Fruit fly (Drosophila melanogaster): Measurements from ENCODE around the gene CG44362.
A peak's percentile ranks its signal among the peaks of the same experiment; 100 is the strongest.

The CG44362 gene

DNA sequence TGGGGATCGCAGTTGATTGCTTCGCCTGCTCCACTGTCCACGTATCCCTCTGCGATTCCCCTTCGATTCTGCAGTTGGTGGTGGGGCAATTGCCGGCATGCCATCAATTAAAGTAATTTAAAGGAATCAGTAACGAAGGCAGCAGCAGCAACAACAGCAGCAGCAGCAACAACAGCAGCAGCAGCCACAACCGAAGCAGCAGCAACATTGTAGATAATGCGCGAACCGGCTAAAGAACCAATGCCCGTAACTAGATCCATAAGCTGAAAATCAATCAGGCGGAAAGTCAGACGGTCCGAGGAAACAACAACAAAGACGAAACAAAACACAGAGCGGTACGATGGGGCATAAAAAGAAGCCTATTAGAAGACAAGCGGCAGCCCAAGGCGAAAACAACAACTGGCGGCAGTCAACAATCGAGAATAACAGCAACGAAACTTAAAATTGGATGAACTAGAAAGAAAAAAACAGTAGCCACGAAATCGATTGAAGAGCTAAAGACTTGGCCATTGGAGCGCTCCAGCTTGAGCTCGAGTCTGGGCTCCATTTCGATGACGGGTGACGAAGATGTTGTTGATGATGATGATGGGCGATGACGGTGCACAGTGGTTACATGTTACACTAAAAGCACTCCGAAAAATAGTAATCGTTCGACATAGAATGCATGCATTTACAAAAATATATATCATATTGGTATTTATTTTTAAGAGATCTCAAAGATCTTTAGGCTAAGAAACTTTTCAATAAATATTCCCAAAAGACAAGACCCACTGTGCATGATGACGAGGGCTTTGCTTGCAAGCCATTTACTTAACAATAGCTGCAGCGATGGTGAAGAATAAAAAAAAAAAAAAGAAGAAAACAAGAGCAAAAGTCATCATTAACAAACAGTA lies 8.3 kb downstream of the CG44362 start:
- peak; percentile 98 for TF ChIP-seq CG15710 (tag; optimal IDR thresholded peaks at IDR 0.05)
- peak; percentile 93 for TF ChIP-seq Snoo (tag; optimal IDR thresholded peaks at IDR 0.05)
- peak; percentile 94 for TF ChIP-seq CG8159 (tag; optimal IDR thresholded peaks at IDR 0.05)
- peak; percentile 97 for TF ChIP-seq CG9948 (tag; optimal IDR thresholded peaks at IDR 0.05)
- TF ChIP-seq CG10348 (GFP tag; IDR thresholded peaks at IDR 0.05), result no peak
- peak; percentile 91 for TF ChIP-seq Ets98B (GFP tag; IDR thresholded peaks at IDR 0.05)
- peak; percentile 81 for TF ChIP-seq CG32121 (GFP tag; IDR thresholded peaks at IDR 0.05)
- peak; percentile 89 for TF ChIP-seq fd96Ca (GFP tag; IDR thresholded peaks at IDR 0.05)
- peak; percentile 97 for TF ChIP-seq CG17806 (tag; optimal IDR thresholded peaks at IDR 0.05)
- peak; percentile 98 for TF ChIP-seq CG34367 (tag; optimal IDR thresholded peaks at IDR 0.05)
- TF ChIP-seq CG4496 (GFP tag; IDR thresholded peaks at IDR 0.05), result peak; percentile 95
- peak; percentile 12 for TF ChIP-seq EcR (GFP tag; optimal IDR thresholded peaks at IDR 0.05)
- TF ChIP-seq rn (GFP tag; IDR thresholded peaks at IDR 0.05), result peak; percentile 84
- TF ChIP-seq CG14655 (GFP tag; optimal IDR thresholded peaks at IDR 0.05), result peak; percentile 88
- peak; percentile 93 for TF ChIP-seq CG12605 (GFP tag; IDR thresholded peaks at IDR 0.05)
- TF ChIP-seq gl (tag; optimal IDR thresholded peaks at IDR 0.05), result peak; percentile 95
- TF ChIP-seq CG8301 (tag; optimal IDR thresholded peaks at IDR 0.05), result peak; percentile 91
- peak; percentile 93 for TF ChIP-seq Pif1A (GFP tag; optimal IDR thresholded peaks at IDR 0.05)
- peak; percentile 94 for TF ChIP-seq Pif1B (GFP tag; optimal IDR thresholded peaks at IDR 0.05)
- peak; percentile 84 for TF ChIP-seq D1 (tag; optimal IDR thresholded peaks at IDR 0.05)
- peak; percentile 96 for TF ChIP-seq CG13204 (GFP tag; optimal IDR thresholded peaks at IDR 0.05)

DNA sequence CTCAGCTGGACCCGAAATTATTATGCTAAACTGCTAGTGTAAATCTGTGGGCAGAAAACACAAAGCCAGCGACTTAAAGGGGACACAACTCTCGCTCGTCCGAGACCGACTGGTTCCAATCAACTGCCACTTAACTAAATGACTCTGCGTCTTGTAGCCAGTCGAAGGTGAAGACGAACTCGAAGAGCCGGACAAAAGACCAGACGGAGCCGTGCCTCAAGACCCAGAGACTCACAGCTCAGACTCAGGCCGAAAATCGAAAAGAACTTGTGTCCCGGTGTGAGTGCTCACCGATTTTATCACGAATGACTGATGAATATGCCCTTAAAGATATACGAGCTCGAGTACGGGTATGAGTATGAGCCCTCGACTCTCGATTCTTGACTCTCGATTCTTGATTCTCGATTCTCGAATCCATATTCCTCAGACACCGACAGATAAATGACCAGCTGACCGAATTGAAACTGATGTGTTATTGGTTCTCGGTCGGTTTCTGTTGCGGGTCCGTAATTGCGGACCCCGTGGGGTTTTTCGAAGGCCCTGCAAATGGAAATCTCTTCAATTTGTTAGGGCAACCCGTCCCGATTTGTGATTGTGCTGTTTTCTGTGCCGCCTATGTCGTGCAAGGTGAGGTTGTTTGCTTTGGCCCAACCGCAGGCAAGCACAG lies 9.3 kb downstream of the CG44362 start:
- TF ChIP-seq CG17806 (tag; optimal IDR thresholded peaks at IDR 0.05) (no peak), EcR (GFP tag; optimal IDR thresholded peaks at IDR 0.05) (peak; percentile 22)

DNA sequence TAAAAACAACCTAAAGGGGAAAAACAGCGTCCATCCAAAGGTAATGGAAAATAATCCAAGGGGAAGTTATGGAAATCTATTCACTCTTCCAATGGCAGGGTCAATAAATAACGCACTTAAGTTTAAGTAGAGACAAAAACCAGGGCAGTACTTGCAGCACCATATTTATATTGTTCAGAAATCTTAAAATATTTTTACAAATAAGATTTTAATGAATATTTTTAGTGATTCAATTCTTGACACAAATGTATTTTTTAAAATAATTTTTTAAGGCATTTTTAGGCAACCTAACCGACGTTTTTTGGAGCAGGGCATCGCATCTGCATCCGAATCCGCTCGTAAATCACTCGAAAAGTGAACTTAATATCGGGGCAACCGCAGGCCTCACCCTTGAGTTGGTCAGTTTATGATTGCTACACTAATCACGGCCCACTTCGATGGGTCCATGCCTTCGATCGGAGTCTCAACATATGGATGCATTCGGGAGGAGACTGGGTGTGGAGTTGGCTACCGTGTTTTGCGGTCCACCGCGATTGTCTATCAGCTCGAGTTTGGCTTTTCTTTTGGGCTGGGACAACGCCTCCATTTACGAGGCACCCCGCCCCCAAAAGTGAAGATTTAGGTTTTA lies 10.0 kb downstream of the CG44362 start:
- TF ChIP-seq CG10348 (GFP tag; IDR thresholded peaks at IDR 0.05) (no peak), CG9948 (tag; optimal IDR thresholded peaks at IDR 0.05) (peak; percentile 41), CG8159 (tag; optimal IDR thresholded peaks at IDR 0.05) (peak; percentile 21), Snoo (tag; optimal IDR thresholded peaks at IDR 0.05) (peak; percentile 3), Pif1A (GFP tag; optimal IDR thresholded peaks at IDR 0.05) (peak; percentile 12), CG15710 (tag; optimal IDR thresholded peaks at IDR 0.05) (peak; percentile 24)

DNA sequence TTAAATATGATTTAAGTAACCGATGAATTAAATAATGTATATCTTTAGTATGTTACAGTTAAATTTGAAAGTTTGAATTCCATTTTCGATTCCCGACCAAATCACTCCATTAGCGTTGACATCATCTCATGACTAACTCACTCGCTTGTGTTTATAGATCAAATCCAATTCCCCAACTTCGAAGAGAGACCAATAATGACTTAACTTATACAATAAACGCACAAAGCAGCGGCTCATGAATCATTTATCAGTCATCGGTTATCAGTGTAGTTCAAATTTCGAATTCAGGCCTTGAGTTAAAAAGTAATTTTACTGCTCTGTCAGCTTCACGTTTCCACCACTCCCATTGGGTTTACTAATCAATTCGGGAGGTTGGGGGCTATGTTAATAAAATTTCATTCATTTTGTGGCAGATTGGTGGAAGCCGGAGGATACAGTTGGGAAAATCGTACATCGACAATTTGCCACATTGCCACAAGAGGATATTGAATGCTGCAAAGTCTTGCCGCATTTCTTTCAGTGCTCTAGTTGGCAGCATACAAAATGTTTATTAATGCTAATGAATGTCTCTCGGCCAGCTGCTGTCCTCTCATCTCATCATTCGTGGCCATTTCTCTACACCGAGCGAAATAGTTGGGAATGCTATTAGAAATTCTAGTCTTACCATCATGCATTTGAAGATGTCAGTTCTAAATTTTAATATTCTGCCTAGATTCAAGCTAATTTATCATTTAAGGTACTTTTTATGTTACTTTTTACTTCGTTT lies 11.1 kb downstream of the CG44362 start:
- TF ChIP-seq CG8301 (tag; optimal IDR thresholded peaks at IDR 0.05), result no peak
- no peak for TF ChIP-seq CG13204 (GFP tag; optimal IDR thresholded peaks at IDR 0.05)
- peak; percentile 23 for TF ChIP-seq CG14655 (GFP tag; optimal IDR thresholded peaks at IDR 0.05)
- TF ChIP-seq rn (GFP tag; IDR thresholded peaks at IDR 0.05), result no peak

DNA sequence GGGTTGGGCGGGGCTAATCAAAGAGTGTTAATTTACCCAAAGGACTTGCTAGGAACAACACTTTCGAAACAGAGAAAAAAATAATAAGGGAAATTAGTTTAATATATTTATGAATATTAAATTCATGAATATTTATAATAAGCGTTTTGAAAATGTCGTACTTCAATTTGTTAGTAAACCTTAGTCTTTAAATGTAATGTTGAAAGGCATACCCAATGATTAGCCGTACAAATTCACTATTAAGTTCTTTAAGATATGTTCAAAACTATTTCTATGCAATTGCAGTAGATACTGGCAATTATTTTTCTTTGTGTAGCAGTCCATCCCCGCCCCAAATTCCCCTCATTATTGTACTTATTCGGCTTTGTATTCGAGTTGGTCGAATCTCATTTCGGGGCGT lies 13.2 kb downstream of the CG44362 start:
- TF ChIP-seq CG9948 (tag; optimal IDR thresholded peaks at IDR 0.05), result no peak
- TF ChIP-seq CG12605 (GFP tag; IDR thresholded peaks at IDR 0.05), result no peak
- no peak for TF ChIP-seq Snoo (tag; optimal IDR thresholded peaks at IDR 0.05)
- TF ChIP-seq CG14655 (GFP tag; optimal IDR thresholded peaks at IDR 0.05), result no peak
- TF ChIP-seq CG17806 (tag; optimal IDR thresholded peaks at IDR 0.05), result no peak
- TF ChIP-seq CG32121 (GFP tag; IDR thresholded peaks at IDR 0.05), result no peak
- no peak for TF ChIP-seq CG4496 (GFP tag; IDR thresholded peaks at IDR 0.05)
- TF ChIP-seq CG15710 (tag; optimal IDR thresholded peaks at IDR 0.05), result no peak
- TF ChIP-seq CG8159 (tag; optimal IDR thresholded peaks at IDR 0.05), result no peak
- TF ChIP-seq D1 (tag; optimal IDR thresholded peaks at IDR 0.05), result no peak
- TF ChIP-seq EcR (GFP tag; optimal IDR thresholded peaks at IDR 0.05), result no peak
- TF ChIP-seq CG13204 (GFP tag; optimal IDR thresholded peaks at IDR 0.05), result no peak
- TF ChIP-seq fd96Ca (GFP tag; IDR thresholded peaks at IDR 0.05), result no peak
- no peak for TF ChIP-seq gl (tag; optimal IDR thresholded peaks at IDR 0.05)
- TF ChIP-seq Ets98B (GFP tag; IDR thresholded peaks at IDR 0.05), result no peak
- no peak for TF ChIP-seq CG34367 (tag; optimal IDR thresholded peaks at IDR 0.05)
- TF ChIP-seq CG10348 (GFP tag; IDR thresholded peaks at IDR 0.05), result no peak
- TF ChIP-seq rn (GFP tag; IDR thresholded peaks at IDR 0.05), result no peak
- TF ChIP-seq Pif1B (GFP tag; optimal IDR thresholded peaks at IDR 0.05), result no peak
